Fruit fly (Drosophila melanogaster): ENCODE data around the gene X11Lbeta.

dm6 chrX:10595813-10596212, 31.7 kb upstream of the X11Lbeta start, which contains the start of the genes Hmr and CG2124:
- TF ChIP-seq N (GFP tag; optimal IDR thresholded peaks at IDR 0.05) (no peak), usp (GFP tag; optimal IDR thresholded peaks at IDR 0.05) (no peak), h (GFP tag; optimal IDR thresholded peaks at IDR 0.05) (no peak), pan (optimal IDR thresholded peaks at IDR 0.05) (no peak), Myc (optimal IDR thresholded peaks at IDR 0.05) (no peak), CrebA (GFP tag; optimal IDR thresholded peaks at IDR 0.05; ENCODE audit: borderline replicate concordance) (no peak), Dfd (GFP tag; optimal IDR thresholded peaks at IDR 0.05) (no peak), brk (GFP tag; optimal IDR thresholded peaks at IDR 0.05) (no peak), psq (GFP tag; optimal IDR thresholded peaks at IDR 0.05) (no peak), br (GFP tag; optimal IDR thresholded peaks at IDR 0.05) (no peak), fru (GFP tag; optimal IDR thresholded peaks at IDR 0.05) (no peak), rgr (GFP tag; optimal IDR thresholded peaks at IDR 0.05) (no peak), GATAd (GFP tag; optimal IDR thresholded peaks at IDR 0.05) (no peak), OdsH (GFP tag; optimal IDR thresholded peaks at IDR 0.05) (no peak)

All from whole organism, wandering third instar larva.